Fruit fly (Drosophila melanogaster): Measurements from ENCODE around the gene HBS1.
A peak's percentile ranks its signal among the peaks of the same experiment; 100 is the strongest.

Gene HBS1

dm6 chr3L:1856467-1857350 lies 8.3 kb downstream of the HBS1 start, which contains the start of gene CG12024 (continued):
- no peak for TF ChIP-seq CG8632 (GFP tag; optimal IDR thresholded peaks at IDR 0.05)
- peak; percentile 7 for TF ChIP-seq fkh (GFP tag; optimal IDR thresholded peaks at IDR 0.05)
- TF ChIP-seq Eip75B (GFP tag; optimal IDR thresholded peaks at IDR 0.05) = peak; percentile 70
- TF ChIP-seq Eip93F (GFP tag; optimal IDR thresholded peaks at IDR 0.05) = no peak
- peak; percentile 20 for TF ChIP-seq CG8319 (GFP tag; optimal IDR thresholded peaks at IDR 0.05)
- peak; percentile 15 for TF ChIP-seq vri (GFP tag; optimal IDR thresholded peaks at IDR 0.05)
- no peak for TF ChIP-seq fd85E (GFP tag; optimal IDR thresholded peaks at IDR 0.05)
- no peak for TF ChIP-seq CG6163 (GFP tag; IDR thresholded peaks at IDR 0.05)
- no peak for TF ChIP-seq dsx (GFP tag; optimal IDR thresholded peaks at IDR 0.05; ENCODE audit: poor library complexity, severe bottlenecking)
- no peak for TF ChIP-seq spab (GFP tag; optimal IDR thresholded peaks at IDR 0.05)
- no peak for TF ChIP-seq CG15336 (GFP tag; IDR thresholded peaks at IDR 0.05)
- TF ChIP-seq CG11762 (GFP tag; optimal IDR thresholded peaks at IDR 0.05; ENCODE audit: insufficient read depth) = peak; percentile 9
- peak; percentile 61 for TF ChIP-seq topi (GFP tag; optimal IDR thresholded peaks at IDR 0.05)
- TF ChIP-seq CG6792 (GFP tag; optimal IDR thresholded peaks at IDR 0.05) = no peak
- peak; percentile 15 for TF ChIP-seq CG6808 (GFP tag; optimal IDR thresholded peaks at IDR 0.05)
- TF ChIP-seq Lpt (GFP tag; optimal IDR thresholded peaks at IDR 0.05) = peak; percentile 17
- TF ChIP-seq Sox15 (GFP tag; optimal IDR thresholded peaks at IDR 0.05) = peak; percentile 42
- peak; percentile 54 for TF ChIP-seq CG3919 (GFP tag; optimal IDR thresholded peaks at IDR 0.05)
- TF ChIP-seq salr (GFP tag; optimal IDR thresholded peaks at IDR 0.05) = no peak
- no peak for TF ChIP-seq Hr38 (GFP tag; optimal IDR thresholded peaks at IDR 0.05)
- TF ChIP-seq esn (GFP tag; optimal IDR thresholded peaks at IDR 0.05) = peak; percentile 66
- peak; percentile 5 for TF ChIP-seq CG7368 (GFP tag; optimal IDR thresholded peaks at IDR 0.05)
- TF ChIP-seq CG6276 (GFP tag; optimal IDR thresholded peaks at IDR 0.05) = no peak
- TF ChIP-seq Hr4 (GFP tag; optimal IDR thresholded peaks at IDR 0.05) = peak; percentile 75
- peak; percentile 71 for TF ChIP-seq CG32006 (GFP tag; optimal IDR thresholded peaks at IDR 0.05)
- peak; percentile 41 for TF ChIP-seq CG10669 (GFP tag; optimal IDR thresholded peaks at IDR 0.05)
- TF ChIP-seq svp (GFP tag) = peak; percentile 96
- peak; percentile 69 for TF ChIP-seq lz (GFP tag; optimal IDR thresholded peaks at IDR 0.05)
- TF ChIP-seq CG11294 (GFP tag; IDR thresholded peaks at IDR 0.05) = peak; percentile 11; the same call in 1 of the 2 replicates
- TF ChIP-seq CG8119 (GFP tag; IDR thresholded peaks at IDR 0.05) = no peak
- TF ChIP-seq Smox (GFP tag; optimal IDR thresholded peaks at IDR 0.05) = peak; percentile 58
- TF ChIP-seq CG10631 (GFP tag; optimal IDR thresholded peaks at IDR 0.05) = peak; percentile 69
- peak; percentile 69 for TF ChIP-seq Met (GFP tag; optimal IDR thresholded peaks at IDR 0.05)
- TF ChIP-seq dac (GFP tag; optimal IDR thresholded peaks at IDR 0.05) = peak; percentile 39
- TF ChIP-seq CG6854 (GFP tag; optimal IDR thresholded peaks at IDR 0.05) = no peak
- peak; percentile 76 for TF ChIP-seq Hr39 (GFP tag; optimal IDR thresholded peaks at IDR 0.05)
- peak; percentile 56 for TF ChIP-seq CG11902 (GFP tag; optimal IDR thresholded peaks at IDR 0.05)
- TF ChIP-seq CG34406 (GFP tag; optimal IDR thresholded peaks at IDR 0.05) = peak; percentile 32

- TF ChIP-seq Sox14 (GFP tag; optimal IDR thresholded peaks at IDR 0.05) (no peak), Met (GFP tag; optimal IDR thresholded peaks at IDR 0.05) (no peak), eg (GFP tag; IDR thresholded peaks at IDR 0.05) (no peak), Blimp-1 (GFP tag; optimal IDR thresholded peaks at IDR 0.05) (no peak), Hr39 (GFP tag; optimal IDR thresholded peaks at IDR 0.05) (no peak), svp (GFP tag) (peak; percentile 36)
Observed at dm6 chr3L:1855491-1855890, 9.5 kb downstream of the HBS1 start, which contains the start of gene CNMa. CNMa (minus strand) TSS chr3L:1855591.

Measured in whole organism, prepupa.